Fruit fly (Drosophila melanogaster) S2 (cell line): ENCODE measurements around the gene CG32241.

Experiments used
- CG8478 ChIP-seq: fragments of >200 bp; optimal IDR thresholded peaks from 2 replicates; lab custom pipeline; 2018
- CTCF ChIP-seq, 2 experiments: fragments of >200 bp; optimal IDR thresholded peaks; 2 replicates each; lab custom pipeline; 2018

- no peak for TF ChIP-seq CG8478
- no peak for TF ChIP-seq CTCF (optimal IDR thresholded peaks at IDR 0.05; lab: Kevin White, UChicago)
Observed at dm6 chr3L:4417543-4417942, 48.9 kb downstream of the CG32241 start.
